Fruit fly (Drosophila melanogaster) whole organism, embryonic: ENCODE measurements around the gene CG8892.

ENCODE experiments used
- Bdp1 ChIP-seq: fragments of 200-800 bp; sonication (Bioruptor generic); optimal IDR thresholded peaks from 3 replicates; lab custom pipeline; 2016; ENCODE audit warnings: missing biosample characterization, missing genetic modification characterization
- CG10267 ChIP-seq: fragments of 200-800 bp; sonication (Bioruptor generic); optimal IDR thresholded peaks from 2 replicates; lab custom pipeline; 2018; ENCODE audit warnings: missing biosample characterization, mild to moderate bottlenecking, missing genetic modification characterization, moderate library complexity
- CG11093 ChIP-seq: fragments of 200-800 bp; sonication (Bioruptor generic); IDR thresholded peaks from 3 replicates; pipeline ENCODE4 v1.3.6; 2022; ENCODE audit warnings: missing biosample characterization, missing genetic modification characterization
- CG12104 ChIP-seq: fragments of 200-800 bp; sonication (Bioruptor generic); optimal IDR thresholded peaks from 3 replicates; lab custom pipeline; 2016; ENCODE audit warnings: missing biosample characterization, missing genetic modification characterization
- CG12155 ChIP-seq: fragments of 200-800 bp; sonication (Bioruptor generic); optimal IDR thresholded peaks from 3 replicates; lab custom pipeline; 2016; ENCODE audit warnings: missing biosample characterization, missing genetic modification characterization
- CG1233 ChIP-seq: fragments of 200-800 bp; sonication (Bioruptor generic); optimal IDR thresholded peaks from 4 replicates; lab custom pipeline; 2018; ENCODE audit warnings: missing biosample characterization, mild to moderate bottlenecking, missing genetic modification characterization
- CG14965 ChIP-seq: fragments of 200-800 bp; sonication (Bioruptor generic); optimal IDR thresholded peaks from 2 replicates; lab custom pipeline; 2016; ENCODE audit warnings: missing biosample characterization, missing genetic modification characterization, borderline replicate concordance
- CG15514 ChIP-seq: fragments of 200-800 bp; sonication (Bioruptor generic); optimal IDR thresholded peaks from 3 replicates; lab custom pipeline; 2017; ENCODE audit warnings: missing biosample characterization, missing genetic modification characterization, mild to moderate bottlenecking, moderate library complexity, missing genetic modification reagents
- CG17359 ChIP-seq: fragments of 200-800 bp; sonication (Bioruptor generic); optimal IDR thresholded peaks from 3 replicates; lab custom pipeline; 2018; ENCODE audit warnings: missing biosample characterization, mild to moderate bottlenecking, missing genetic modification characterization, moderate library complexity
- CG18011 ChIP-seq: fragments of 200-800 bp; sonication (Bioruptor generic); optimal IDR thresholded peaks from 2 replicates; lab custom pipeline; 2017; ENCODE audit warnings: missing biosample characterization, missing genetic modification characterization, mild to moderate bottlenecking, moderate library complexity, missing genotype
- CG1832 ChIP-seq: fragments of 200-800 bp; sonication (Bioruptor generic); optimal IDR thresholded peaks from 2 replicates; lab custom pipeline; 2017; ENCODE audit warnings: missing biosample characterization, mild to moderate bottlenecking, missing genetic modification characterization, inconsistent platforms
- CG31388 ChIP-seq: fragments of 200-800 bp; sonication (Bioruptor generic); optimal IDR thresholded peaks from 2 replicates; lab custom pipeline; 2016; ENCODE audit warnings: missing biosample characterization, missing genetic modification characterization
- CG42726 ChIP-seq: fragments of 200-800 bp; sonication (Bioruptor generic); IDR thresholded peaks from 2 replicates; pipeline ENCODE4 v1.3.6; 2022; ENCODE audit warnings: missing biosample characterization, missing genetic modification characterization; ENCODE audit not compliant: partially characterized antibody
- CG4730 ChIP-seq: fragments of 200-800 bp; sonication (Bioruptor generic); IDR thresholded peaks from 2 replicates; pipeline ENCODE4 v1.3.6; 2022; ENCODE audit warnings: missing biosample characterization, missing genetic modification characterization
- CG5953 ChIP-seq: fragments of 200-800 bp; sonication (Bioruptor generic); IDR thresholded peaks from 2 replicates; pipeline ENCODE4 v1.3.6; 2022; ENCODE audit warnings: missing biosample characterization, missing genetic modification characterization
- CG7928 ChIP-seq: fragments of 200-800 bp; sonication (Bioruptor generic); optimal IDR thresholded peaks from 2 replicates; lab custom pipeline; 2017; ENCODE audit warnings: missing biosample characterization, mild to moderate bottlenecking, missing genetic modification characterization
- CG7963 ChIP-seq: fragments of 200-800 bp; sonication (Bioruptor generic); IDR thresholded peaks from 3 replicates; pipeline ENCODE4 v1.3.6; 2022; ENCODE audit warnings: missing biosample characterization, missing genetic modification characterization; ENCODE audit not compliant: partially characterized antibody
- CG9609 ChIP-seq: fragments of 200-800 bp; sonication (Bioruptor generic); optimal IDR thresholded peaks from 3 replicates; lab custom pipeline; 2016; ENCODE audit warnings: missing biosample characterization, missing genetic modification characterization
- CoRest ChIP-seq: fragments of 200-800 bp; sonication (Bioruptor generic); optimal IDR thresholded peaks from 3 replicates; lab custom pipeline; 2018; ENCODE audit warnings: missing biosample characterization, mild to moderate bottlenecking, missing genetic modification characterization, moderate library complexity
- D19A ChIP-seq: fragments of 200-800 bp; optimal IDR thresholded peaks from 3 replicates; lab custom pipeline; 2019; ENCODE audit warnings: missing biosample characterization, mild to moderate bottlenecking, missing genetic modification characterization, moderate library complexity
- HmgD ChIP-seq: fragments of 200-800 bp; sonication (Bioruptor generic); optimal IDR thresholded peaks from 3 replicates; lab custom pipeline; 2016; ENCODE audit warnings: missing biosample characterization, missing genetic modification characterization
- Ssrp ChIP-seq: fragments of 200-800 bp; sonication (Bioruptor generic); optimal IDR thresholded peaks from 2 replicates; lab custom pipeline; 2018; ENCODE audit warnings: missing biosample characterization, mild to moderate bottlenecking, missing genetic modification characterization, moderate library complexity
- TFAM ChIP-seq: fragments of 200-800 bp; sonication (Bioruptor generic); optimal IDR thresholded peaks from 2 replicates; lab custom pipeline; 2017; ENCODE audit warnings: missing biosample characterization, missing genetic modification characterization, inconsistent platforms
- abd-A ChIP-seq: fragments of 200-800 bp; sonication (Bioruptor generic); optimal IDR thresholded peaks from 3 replicates; lab custom pipeline; 2019; ENCODE audit warnings: missing biosample characterization, mild to moderate bottlenecking, missing genetic modification characterization, moderate library complexity
- al ChIP-seq: fragments of 200-800 bp; sonication (Bioruptor generic); IDR thresholded peaks from 2 replicates; pipeline ENCODE4 v1.3.6; 2022; ENCODE audit warnings: missing biosample characterization, missing genetic modification characterization
- bab2 ChIP-seq: fragments of 200-800 bp; sonication (Bioruptor generic); optimal IDR thresholded peaks from 2 replicates; lab custom pipeline; 2016; ENCODE audit warnings: missing biosample characterization, missing genetic modification characterization
- chif ChIP-seq, 2 experiments: fragments of 200-800 bp; sonication (Bioruptor generic); optimal IDR thresholded peaks; 3 replicates each; lab custom pipeline; 2016; ENCODE audit warnings: missing biosample characterization in 2 of 2, missing genetic modification characterization in 2 of 2
- corto ChIP-seq: fragments of 200-800 bp; sonication (Bioruptor generic); optimal IDR thresholded peaks from 2 replicates; lab custom pipeline; 2016; ENCODE audit warnings: missing biosample characterization, mild to moderate bottlenecking, missing genetic modification characterization, moderate library complexity
- croc ChIP-seq: fragments of 200-800 bp; sonication (Bioruptor generic); conservative IDR thresholded peaks from 3 replicates; pipeline ENCODE4 v1.3.6; 2022; ENCODE audit warnings: missing biosample characterization, missing genetic modification characterization
- crol ChIP-seq: fragments of 200-800 bp; sonication (Bioruptor generic); IDR thresholded peaks from 2 replicates; pipeline ENCODE4 v1.3.6; 2022; ENCODE audit warnings: missing biosample characterization, missing genetic modification characterization
- en ChIP-seq: fragments of 200-800 bp; sonication (Bioruptor generic); optimal IDR thresholded peaks from 2 replicates; lab custom pipeline; 2016; ENCODE audit warnings: missing biosample characterization, missing genetic modification characterization
- fd64A ChIP-seq: fragments of 200-800 bp; sonication (Bioruptor generic); optimal IDR thresholded peaks from 3 replicates; lab custom pipeline; 2018; ENCODE audit warnings: missing biosample characterization, mild to moderate bottlenecking, missing genetic modification characterization
- ftz-f1 ChIP-seq: fragments of 200-800 bp; sonication (Bioruptor generic); optimal IDR thresholded peaks from 2 replicates; lab custom pipeline; 2016; ENCODE audit warnings: missing biosample characterization, missing genetic modification characterization
- fu2 ChIP-seq: fragments of 200-800 bp; sonication (Bioruptor generic); optimal IDR thresholded peaks from 2 replicates; lab custom pipeline; 2016; ENCODE audit warnings: missing biosample characterization, missing genetic modification characterization
- knrl ChIP-seq: fragments of 200-800 bp; sonication (Bioruptor generic); IDR thresholded peaks from 3 replicates; pipeline ENCODE4 v1.3.6; 2022; ENCODE audit warnings: missing biosample characterization, missing genetic modification characterization; ENCODE audit not compliant: partially characterized antibody
- lab ChIP-seq: fragments of 200-800 bp; sonication (Bioruptor generic); optimal IDR thresholded peaks from 3 replicates; lab custom pipeline; 2017; ENCODE audit warnings: missing biosample characterization, missing genetic modification characterization, mild to moderate bottlenecking, moderate library complexity, missing genetic modification reagents
- lov ChIP-seq, 2 experiments: fragments of 200-800 bp in 1 of 2; fragments of >200 bp in 1 of 2; sonication (Bioruptor generic) in 1 of 2; IDR thresholded peaks in 1 of 2; optimal IDR thresholded peaks in 1 of 2; 2 replicates in 1 of 2; 3 replicates in 1 of 2; pipeline versions ENCODE4 v1.3.6 to Lab custom; 2017 to 2022; ENCODE audit warnings: missing biosample characterization in 1 of 2, missing genetic modification characterization in 1 of 2
- luna ChIP-seq: fragments of 200-800 bp; sonication (Bioruptor generic); optimal IDR thresholded peaks from 2 replicates; lab custom pipeline; 2016; ENCODE audit warnings: missing biosample characterization, missing genetic modification characterization
- nerfin-2 ChIP-seq: fragments of 200-800 bp; sonication (Bioruptor generic); IDR thresholded peaks from 2 replicates; pipeline ENCODE4 v1.3.6; 2022; ENCODE audit warnings: missing biosample characterization, missing genetic modification characterization; ENCODE audit not compliant: partially characterized antibody
- pho ChIP-seq: fragments of 200-800 bp; sonication (Bioruptor generic); optimal IDR thresholded peaks from 2 replicates; lab custom pipeline; 2016; ENCODE audit warnings: missing biosample characterization, missing genetic modification characterization
- prd ChIP-seq, 3 experiments: fragments of >200 bp in 2 of 3; fragments of 200-800 bp in 1 of 3; sonication (Bioruptor generic) in 1 of 3; optimal IDR thresholded peaks in 2 of 3; IDR thresholded peaks in 1 of 3; 2 replicates in 2 of 3; 3 replicates in 1 of 3; pipeline versions ENCODE4 v1.3.6 to Lab custom; 2017 to 2022; ENCODE audit warnings: missing biosample characterization in 1 of 3, missing genetic modification characterization in 1 of 3
- pros ChIP-seq: fragments of 200-800 bp; sonication (Bioruptor generic); optimal IDR thresholded peaks from 3 replicates; lab custom pipeline; 2019; ENCODE audit warnings: missing biosample characterization, mild to moderate bottlenecking, missing genetic modification characterization, moderate library complexity
- tin ChIP-seq: fragments of 200-800 bp; sonication (Bioruptor generic); optimal IDR thresholded peaks from 3 replicates; lab custom pipeline; 2016; ENCODE audit warnings: missing biosample characterization, missing genetic modification characterization
- tna ChIP-seq: fragments of 200-800 bp; sonication (Bioruptor generic); IDR thresholded peaks from 2 replicates; pipeline ENCODE4 v1.3.6; 2022; ENCODE audit warnings: missing biosample characterization, missing genetic modification characterization; ENCODE audit not compliant: partially characterized antibody
- ttk ChIP-seq: fragments of 200-800 bp; sonication (Bioruptor generic); IDR thresholded peaks from 2 replicates; pipeline ENCODE4 v2.1.2; 2022; ENCODE audit warnings: missing biosample characterization, missing genetic modification characterization
- wor ChIP-seq: fragments of 200-800 bp; sonication (Bioruptor generic); IDR thresholded peaks from 2 replicates; pipeline ENCODE4 v1.3.6; 2022; ENCODE audit warnings: missing biosample characterization, missing genetic modification characterization
- zfh1 ChIP-seq: fragments of 200-800 bp; sonication (Bioruptor generic); IDR thresholded peaks from 3 replicates; pipeline ENCODE4 v1.3.6; 2022; ENCODE audit warnings: missing biosample characterization, missing genetic modification characterization

The CG8892 gene

DNA sequence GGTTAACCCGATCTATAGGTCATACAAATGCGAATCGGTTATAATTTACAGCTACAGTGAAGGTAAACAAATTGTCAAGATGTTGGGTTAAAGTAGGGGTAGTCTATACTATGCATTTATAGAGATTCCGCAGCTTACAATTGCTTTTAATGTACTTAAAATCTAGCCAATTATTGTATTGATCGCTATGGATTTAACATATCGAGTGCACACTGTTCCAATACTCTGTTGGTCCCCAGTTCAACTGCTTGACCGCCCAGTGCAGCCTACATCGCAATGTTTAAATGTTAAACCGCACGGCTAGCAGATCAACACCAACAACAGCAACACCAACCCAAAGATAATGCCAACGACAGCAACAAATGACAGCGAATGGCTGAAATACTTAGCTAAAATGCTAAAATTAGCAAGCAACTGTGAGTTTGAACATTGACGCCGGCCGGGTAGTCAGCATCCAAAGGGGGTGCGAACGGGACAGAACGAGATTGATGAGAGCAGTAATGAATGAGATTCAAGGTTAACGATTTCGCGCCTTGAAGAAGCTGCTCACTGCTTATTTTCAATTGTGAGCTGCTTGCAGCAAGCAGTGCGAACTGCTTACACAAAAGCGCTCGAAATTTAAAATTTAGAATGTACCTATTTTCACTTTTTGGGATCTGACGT, 19.7 kb upstream of the CG8892 start (continued):
- no peak for TF ChIP-seq CG10267 (tag; lab: Kevin White, UChicago)
- TF ChIP-seq corto (GFP tag; lab: Kevin White, UChicago) = no peak
- no peak; the same call in 1 of the 2 replicates for TF ChIP-seq ttk
- TF ChIP-seq chif (GFP tag; optimal IDR thresholded peaks at IDR 0.05; lab: Kevin White, UChicago) = no peak
- peak; percentile 24 for TF ChIP-seq CG4730
- no peak for TF ChIP-seq fu2 (GFP tag; lab: Kevin White, UChicago)
- TF ChIP-seq lov (optimal IDR thresholded peaks at IDR 0.05; lab: Kevin White, UChicago) = no peak
- TF ChIP-seq lov (GFP tag; IDR thresholded peaks at IDR 0.05; lab: Robert Waterston, UW) = peak; percentile 73; the same call in 2 of the 3 replicates
- TF ChIP-seq CG31388 (GFP tag; lab: Kevin White, UChicago) = no peak
- peak; percentile 72 for TF ChIP-seq zfh1 (GFP tag; lab: Robert Waterston, UW)
- TF ChIP-seq tna = peak; percentile 19; the same call in 1 of the 2 replicates
- TF ChIP-seq prd (optimal IDR thresholded peaks at IDR 0.05; lab: Kevin White, UChicago) = no peak
- TF ChIP-seq prd (GFP tag; IDR thresholded peaks at IDR 0.05; lab: Robert Waterston, UW) = peak; percentile 74
- no peak for TF ChIP-seq CG15514 (GFP tag; lab: Kevin White, UChicago)
- peak; percentile 91 for TF ChIP-seq abd-A (tag; lab: Kevin White, UChicago)
- TF ChIP-seq CG5953 (GFP tag; lab: Robert Waterston, UW) = peak; percentile 52; the same call in 1 of the 2 replicates
- peak; percentile 100 for TF ChIP-seq ftz-f1 (GFP tag; lab: Kevin White, UChicago)
- TF ChIP-seq lab (GFP tag; lab: Kevin White, UChicago) = no peak
- 0 out of 3 replicates have a peak, but pooled peaks have one; percentile 31 for TF ChIP-seq CG7963 (GFP tag; lab: Robert Waterston, UW)
- no peak for TF ChIP-seq CG17359
- TF ChIP-seq Bdp1 (GFP tag; lab: Kevin White, UChicago) = no peak
- TF ChIP-seq TFAM = no peak
- 0 out of 2 replicates have a peak, but pooled peaks have one; percentile 12 for TF ChIP-seq wor (GFP tag; lab: Robert Waterston, UW)
- no peak for TF ChIP-seq Ssrp (tag; lab: Kevin White, UChicago)
- TF ChIP-seq luna (GFP tag; lab: Kevin White, UChicago) = no peak
- no peak for TF ChIP-seq CG18011
- no peak for TF ChIP-seq bab2 (GFP tag; lab: Kevin White, UChicago)
- 0 out of 2 replicates have a peak, but pooled peaks have one; percentile 41 for TF ChIP-seq nerfin-2 (GFP tag; lab: Robert Waterston, UW)
- no peak for TF ChIP-seq CG7928
- TF ChIP-seq CG12104 (GFP tag; lab: Kevin White, UChicago) = no peak
- TF ChIP-seq CG12155 = no peak
- TF ChIP-seq CG11093 (GFP tag; lab: Robert Waterston, UW) = no peak
- no peak for TF ChIP-seq CG14965 (GFP tag; lab: Kevin White, UChicago)
- TF ChIP-seq al (GFP tag; lab: Robert Waterston, UW) = 0 out of 2 replicates have a peak, but pooled peaks have one; percentile 25
- TF ChIP-seq fd64A (GFP tag; lab: Kevin White, UChicago) = no peak
- no peak; the same call in none of the 2 replicates for TF ChIP-seq crol (GFP tag; lab: Robert Waterston, UW)
- TF ChIP-seq knrl (GFP tag; lab: Robert Waterston, UW) = peak; percentile 63; the same call in 1 of the 3 replicates
- no peak for TF ChIP-seq CG9609 (GFP tag; lab: Kevin White, UChicago)
- TF ChIP-seq CoRest (tag; lab: Kevin White, UChicago) = peak; percentile 3
- peak; percentile 12; the same call in 2 of the 3 replicates for TF ChIP-seq croc (GFP tag; lab: Robert Waterston, UW)
- TF ChIP-seq pho (GFP tag; lab: Kevin White, UChicago) = no peak
- TF ChIP-seq en (GFP tag; lab: Kevin White, UChicago) = no peak
- no peak for TF ChIP-seq D19A (tag; lab: Kevin White, UChicago)
- peak; percentile 65 for TF ChIP-seq pros (GFP tag; lab: Kevin White, UChicago)
- peak; percentile 81 for TF ChIP-seq HmgD (GFP tag; lab: Kevin White, UChicago)
- TF ChIP-seq tin = no peak
- peak; percentile 87 for TF ChIP-seq CG42726
- no peak for TF ChIP-seq CG1233
- TF ChIP-seq CG1832 (GFP tag; lab: Kevin White, UChicago) = peak; percentile 50
